Worm (Caenorhabditis elegans) whole organism, mixed stage, embryonic: ENCODE measurements around the gene srh-97.

ENCODE experiments used
- ceh-39 ChIP-seq: fragments of 150-350 bp; optimal IDR thresholded peaks from 2 replicates; lab custom pipeline; 2014; ENCODE audit warnings: missing biosample characterization, missing genetic modification characterization
- elt-1 ChIP-seq: sonication (generic microtip); optimal IDR thresholded peaks from 2 replicates; lab custom pipeline; 2017; ENCODE audit warnings: missing genetic modification characterization, mild to moderate bottlenecking, missing compliant biosample characterization, antibody characterized with exemption, moderate library complexity, borderline replicate concordance; ENCODE audit not compliant: insufficient read depth
- elt-3 ChIP-seq: fragments of 150-350 bp; optimal IDR thresholded peaks from 2 replicates; lab custom pipeline; 2014; ENCODE audit warnings: missing biosample characterization, missing genetic modification characterization
- lin-13 ChIP-seq: fragments of 150-350 bp; optimal IDR thresholded peaks from 2 replicates; lab custom pipeline; 2014; ENCODE audit warnings: missing biosample characterization, missing genetic modification characterization
- mab-5 ChIP-seq: fragments of 150-350 bp; optimal IDR thresholded peaks from 2 replicates; lab custom pipeline; 2014; ENCODE audit warnings: missing biosample characterization, missing genetic modification characterization
- nhr-237 ChIP-seq: fragments of 150-350 bp; optimal IDR thresholded peaks from 2 replicates; lab custom pipeline; 2014; ENCODE audit warnings: missing biosample characterization, missing genetic modification characterization
- nhr-28 ChIP-seq: fragments of 150-350 bp; optimal IDR thresholded peaks from 2 replicates; lab custom pipeline; 2014; ENCODE audit warnings: missing biosample characterization, missing genetic modification characterization
- snpc-4 ChIP-seq: fragments of 150-350 bp; optimal IDR thresholded peaks from 2 replicates; lab custom pipeline; 2014; ENCODE audit warnings: missing biosample characterization, missing genetic modification characterization
- unc-39 ChIP-seq: fragments of 150-350 bp; optimal IDR thresholded peaks from 2 replicates; lab custom pipeline; 2014; ENCODE audit warnings: missing biosample characterization, missing genetic modification characterization

ce11 chrV:17000635-17001034, 16.3 kb upstream of the srh-97 start:
- TF ChIP-seq nhr-28 (no peak), elt-3 (no peak), elt-1 (tag; lab: Kevin White, UChicago) (no peak), lin-13 (tag; lab: Kevin White, UChicago) (no peak), unc-39 (tag; lab: Kevin White, UChicago) (no peak), snpc-4 (no peak), mab-5 (tag; lab: Kevin White, UChicago) (no peak), nhr-237 (tag; lab: Kevin White, UChicago) (no peak), ceh-39 (tag; lab: Kevin White, UChicago) (no peak)
